Fruit fly (Drosophila melanogaster) Kc167 (cell line): ENCODE data around the gene robo2.

Experiments
- Sin3A ChIP-seq: fragments of >200 bp; optimal IDR thresholded peaks from 2 replicates; lab custom pipeline; 2018; ENCODE audit warnings: missing external identifiers
- psq ChIP-seq: fragments of >200 bp; optimal IDR thresholded peaks from 2 replicates; lab custom pipeline; 2017; ENCODE audit warnings: missing external identifiers

DNA sequence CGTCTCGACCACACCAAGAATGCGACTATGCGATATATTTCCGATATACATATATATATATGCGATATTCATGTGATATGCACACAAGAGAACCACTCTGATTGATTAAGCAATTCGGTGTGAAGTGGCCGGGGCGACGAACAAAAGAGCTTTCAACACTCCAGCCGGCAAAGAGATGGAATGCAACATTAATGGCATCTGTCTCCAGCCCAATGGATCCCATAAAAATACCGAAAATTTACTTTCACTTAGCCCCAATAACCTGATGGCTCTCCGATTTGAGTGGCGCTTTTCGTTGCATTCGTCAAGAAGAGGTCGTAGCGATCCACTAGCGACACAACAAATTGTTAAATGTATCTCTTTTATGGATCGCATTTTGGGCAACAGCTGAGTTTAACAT, 26.5 kb upstream of the robo2 start:
- TF ChIP-seq Sin3A (lab: Kevin White, UChicago), result no peak
- TF ChIP-seq psq, result no peak
